Worm (Caenorhabditis elegans): ENCODE measurements around the gene ZK856.11.

The ZK856.11 gene

DNA sequence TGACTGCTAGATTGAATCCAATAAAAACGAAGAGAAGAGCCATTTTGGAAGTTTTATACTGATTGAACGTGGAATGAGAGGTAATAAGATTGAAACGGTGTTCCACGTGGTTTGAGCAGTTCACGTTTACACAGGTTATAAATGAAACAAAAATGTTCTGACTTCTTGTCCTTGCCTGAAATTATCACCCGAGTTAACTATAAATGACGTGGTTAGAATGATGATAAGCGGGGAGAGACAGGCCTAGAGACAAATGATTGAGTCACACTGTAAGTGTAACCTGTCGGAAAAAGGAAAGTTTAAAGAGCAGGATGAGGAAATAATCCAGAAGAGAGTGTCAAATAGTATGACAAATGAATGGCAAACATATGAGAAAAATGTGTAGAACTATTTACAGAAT, 43.8 kb downstream of the ZK856.11 start, which contains the start of gene C51E3.10 (continued):
- TF ChIP-seq fkh-10 (GFP tag; optimal IDR thresholded peaks at IDR 0.05) (no peak), daf-12 (tag; optimal IDR thresholded peaks at IDR 0.05) (no peak), pha-4 (tag; optimal IDR thresholded peaks at IDR 0.05) (peak; percentile 15), nhr-12 (tag; optimal IDR thresholded peaks at IDR 0.05) (no peak), lsy-12 (tag; optimal IDR thresholded peaks at IDR 0.05) (no peak), aly-2 (tag; optimal IDR thresholded peaks at IDR 0.05) (no peak), unc-62 (GFP tag; optimal IDR thresholded peaks at IDR 0.05) (no peak)

- TF ChIP-seq pha-4 (tag; optimal IDR thresholded peaks at IDR 0.05) (peak; percentile 15), nhr-11 (tag; optimal IDR thresholded peaks at IDR 0.05) (no peak), elt-2 (tag; optimal IDR thresholded peaks at IDR 0.05) (peak; percentile 78), pqm-1 (tag; optimal IDR thresholded peaks at IDR 0.05) (peak; percentile 65), nhr-76 (tag; optimal IDR thresholded peaks at IDR 0.05) (no peak)
Observed at ce11 chrV:10159972-10160371, 44.8 kb downstream of the ZK856.11 start.

DNA sequence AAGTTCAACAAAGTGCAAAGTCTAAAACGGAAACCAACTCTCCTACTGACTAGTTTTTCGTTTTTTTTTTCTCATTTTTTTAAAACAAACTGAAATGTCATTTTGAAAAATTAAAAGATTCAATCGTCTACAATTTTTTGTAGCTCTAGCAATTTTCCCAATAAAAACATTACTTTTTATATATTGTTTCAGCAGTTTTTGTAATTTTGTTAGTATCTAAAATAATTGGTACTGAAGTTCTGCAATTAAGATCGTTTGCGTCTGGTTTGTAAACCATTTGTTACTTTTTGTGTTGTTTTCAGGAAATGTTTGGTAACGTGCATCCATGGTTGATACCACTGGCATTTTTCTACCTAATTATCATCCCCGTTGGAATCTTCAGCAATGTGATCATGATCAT, 46.2 kb downstream of the ZK856.11 start, which contains the start of gene srsx-30:
Gene srsx-30 (plus strand): TSS at position 301 of the 400 bp plus-strand sequence.
- TF ChIP-seq mdl-1 (tag; optimal IDR thresholded peaks at IDR 0.05) (no peak), elt-1 (tag; optimal IDR thresholded peaks at IDR 0.05) (no peak), mml-1 (tag; optimal IDR thresholded peaks at IDR 0.05) (no peak), nhr-43 (tag; optimal IDR thresholded peaks at IDR 0.05; ENCODE audit: poor library complexity, severe bottlenecking) (no peak)

DNA sequence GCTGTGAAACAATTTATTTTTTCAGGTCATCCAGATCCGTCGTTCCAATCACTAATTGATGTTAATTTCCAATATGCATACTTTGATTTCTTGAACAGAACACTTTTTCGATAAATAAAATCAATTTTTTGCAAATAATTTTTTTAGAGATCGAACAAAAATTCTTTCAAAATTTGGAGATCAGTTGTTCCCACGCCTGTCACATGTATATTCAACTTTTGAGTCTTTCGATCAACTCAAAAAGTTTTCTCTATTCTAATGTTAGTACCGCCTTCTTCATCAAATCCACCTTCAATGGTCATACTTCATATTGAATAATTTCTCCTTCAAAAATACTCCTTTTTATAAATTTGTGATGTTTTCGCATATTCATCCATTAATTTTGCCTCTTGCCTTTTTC, 50.0 kb downstream of the ZK856.11 start, which contains the start of gene srsx-29:
Gene srsx-29 (plus strand): TSS at position 301 of the 400 bp plus-strand sequence.
- no peak for TF ChIP-seq fos-1 (tag; optimal IDR thresholded peaks at IDR 0.05)
- no peak for TF ChIP-seq nhr-11 (tag; optimal IDR thresholded peaks at IDR 0.05)
- TF ChIP-seq eor-1 (tag; optimal IDR thresholded peaks at IDR 0.05): no peak
- no peak for TF ChIP-seq unc-39 (tag; optimal IDR thresholded peaks at IDR 0.05)
- no peak for TF ChIP-seq ceh-9 (tag; optimal IDR thresholded peaks at IDR 0.05)
- TF ChIP-seq egl-5 (tag; optimal IDR thresholded peaks at IDR 0.05): no peak
- no peak for TF ChIP-seq snpc-4 (tag; optimal IDR thresholded peaks at IDR 0.05)
- no peak for TF ChIP-seq hmg-11 (tag; optimal IDR thresholded peaks at IDR 0.05)
- TF ChIP-seq nhr-12 (tag; optimal IDR thresholded peaks at IDR 0.05): no peak
- TF ChIP-seq nhr-67 (tag; optimal IDR thresholded peaks at IDR 0.05): no peak
- no peak for TF ChIP-seq egl-27 (tag; optimal IDR thresholded peaks at IDR 0.05)
- no peak for TF ChIP-seq ZK546.5 (tag; optimal IDR thresholded peaks at IDR 0.05)
- no peak for TF ChIP-seq R02D3.7 (tag; optimal IDR thresholded peaks at IDR 0.05)
